Worm (Caenorhabditis elegans) whole organism, young adult: ENCODE results near the gene nas-33.

Experiments used
- dpl-1 ChIP-seq: fragments of 150-350 bp; optimal IDR thresholded peaks from 2 replicates; lab custom pipeline; 2014; ENCODE audit warnings: missing biosample characterization, missing genetic modification reagents, missing genetic modification characterization
- zfh-2 ChIP-seq: fragments of 200-800 bp; sonication (Bioruptor generic); conservative IDR thresholded peaks from 2 replicates; pipeline ENCODE4 v1.3.6; 2022; ENCODE audit warnings: missing genetic modification reagents, missing genetic modification characterization, missing compliant biosample characterization

DNA sequence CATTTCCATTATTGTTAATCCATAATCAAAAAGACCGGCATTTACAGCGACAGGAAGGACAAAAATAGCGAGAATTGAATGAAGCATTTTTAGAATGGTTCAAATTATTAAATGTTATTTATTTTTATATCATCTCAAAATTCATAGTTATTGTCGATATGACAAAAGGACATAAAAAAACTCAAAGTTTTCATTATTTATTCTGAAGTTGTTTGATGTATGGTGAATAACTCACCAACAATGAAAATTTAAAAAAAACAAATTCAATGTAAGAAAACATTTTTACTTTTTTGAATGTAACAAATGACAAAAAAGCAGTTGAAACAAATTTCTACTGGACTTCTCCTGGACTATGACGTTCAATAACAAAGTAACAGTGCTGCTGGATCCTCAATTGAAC lies 14.6 kb downstream of the nas-33 start, which contains the start of gene K10C2.14:
- TF ChIP-seq dpl-1 (GFP tag; lab: Kevin White, UChicago) (no peak), zfh-2 (GFP tag; lab: Robert Waterston, UW) (no peak)
